Worm (Caenorhabditis elegans) whole organism, L1 larva: Measurements from ENCODE around the gene eri-3.

Experiments used
- C16A3.4 ChIP-seq: fragments of 150-350 bp; optimal IDR thresholded peaks from 2 replicates; lab custom pipeline; 2014; ENCODE audit warnings: missing biosample characterization, missing genetic modification characterization
- C34B4.2 ChIP-seq: sonication (generic microtip); optimal IDR thresholded peaks from 2 replicates; lab custom pipeline; 2017; ENCODE audit warnings: mild to moderate bottlenecking, missing genetic modification characterization, missing compliant biosample characterization
- aha-1 ChIP-seq: fragments of 150-350 bp; optimal IDR thresholded peaks from 2 replicates; lab custom pipeline; 2014; ENCODE audit warnings: missing biosample characterization, missing genetic modification characterization
- alr-1 ChIP-seq: fragments of 200-800 bp; sonication (Bioruptor generic); optimal IDR thresholded peaks from 2 replicates; lab custom pipeline; 2018; ENCODE audit warnings: borderline replicate concordance, mild to moderate bottlenecking, missing genetic modification characterization, missing compliant biosample characterization
- aly-2 ChIP-seq: fragments of 150-350 bp; optimal IDR thresholded peaks from 2 replicates; lab custom pipeline; 2014; ENCODE audit warnings: missing biosample characterization, missing genetic modification characterization
- ama-1 ChIP-seq: fragments of 150-350 bp; optimal IDR thresholded peaks from 2 replicates; lab custom pipeline; 2014
- ceh-63 ChIP-seq: fragments of 200-800 bp; sonication (Bioruptor generic); optimal IDR thresholded peaks from 2 replicates; lab custom pipeline; 2018; ENCODE audit warnings: mild to moderate bottlenecking, missing genetic modification characterization, missing compliant biosample characterization
- ceh-8 ChIP-seq: fragments of 200-800 bp; sonication (Bioruptor generic); optimal IDR thresholded peaks from 2 replicates; lab custom pipeline; 2018; ENCODE audit warnings: mild to moderate bottlenecking, missing genetic modification characterization, moderate library complexity, missing compliant biosample characterization
- ceh-88 ChIP-seq: fragments of 200-800 bp; sonication (Bioruptor generic); IDR thresholded peaks from 2 replicates; pipeline ENCODE4 v1.3.6; 2022; ENCODE audit warnings: missing genetic modification characterization, missing compliant biosample characterization
- dsc-1 ChIP-seq: sonication (generic microtip); optimal IDR thresholded peaks from 2 replicates; lab custom pipeline; 2016; ENCODE audit warnings: mild to moderate bottlenecking, missing genetic modification characterization, missing compliant biosample characterization
- efl-1 ChIP-seq, 4 experiments: fragments of 150-350 bp; optimal IDR thresholded peaks in 3 of 4; peaks in 1 of 4; 1 replicate in 1 of 4; 2 replicates in 3 of 4; lab custom pipeline; 2014; ENCODE audit warnings: missing biosample characterization in 2 of 4, missing genetic modification characterization in 2 of 4, missing genetic modification reagents in 2 of 4
- elt-2 ChIP-seq: sonication (generic microtip); optimal IDR thresholded peaks from 2 replicates; lab custom pipeline; 2016; ENCODE audit warnings: missing genetic modification characterization, mild to moderate bottlenecking, inconsistent platforms, missing compliant biosample characterization, missing genetic modification reagents
- ets-5 ChIP-seq: fragments of 200-800 bp; sonication (Bioruptor generic); IDR thresholded peaks from 2 replicates; pipeline ENCODE4 v1.3.6; 2022; ENCODE audit warnings: missing genetic modification characterization, missing compliant biosample characterization
- fkh-10 ChIP-seq: sonication (generic microtip); optimal IDR thresholded peaks from 2 replicates; lab custom pipeline; 2017; ENCODE audit warnings: missing biosample characterization, missing genetic modification reagents, missing genetic modification characterization
- grh-1 ChIP-seq: fragments of 200-800 bp; sonication (Bioruptor generic); IDR thresholded peaks from 2 replicates; pipeline ENCODE4 v1.3.6; 2022; ENCODE audit warnings: missing genetic modification reagents, missing genetic modification characterization, missing compliant biosample characterization
- hlh-17 ChIP-seq: fragments of 200-800 bp; sonication (Bioruptor generic); optimal IDR thresholded peaks from 2 replicates; lab custom pipeline; 2018; ENCODE audit warnings: missing genetic modification characterization, mild to moderate bottlenecking, missing compliant biosample characterization, moderate library complexity, borderline replicate concordance
- irx-1 ChIP-seq: sonication (generic microtip); optimal IDR thresholded peaks from 2 replicates; lab custom pipeline; 2016; ENCODE audit warnings: missing genetic modification characterization, missing compliant biosample characterization
- jun-1 ChIP-seq: fragments of 150-350 bp; optimal IDR thresholded peaks from 2 replicates; lab custom pipeline; 2014; ENCODE audit warnings: missing biosample characterization, missing genetic modification reagents, missing genetic modification characterization
- lin-39 ChIP-seq: fragments of 150-350 bp; optimal IDR thresholded peaks from 2 replicates; lab custom pipeline; 2014; ENCODE audit warnings: missing biosample characterization, missing genetic modification reagents, missing genetic modification characterization
- lir-3 ChIP-seq: sonication (generic microtip); optimal IDR thresholded peaks from 2 replicates; lab custom pipeline; 2016; ENCODE audit warnings: mild to moderate bottlenecking, missing genetic modification characterization, moderate library complexity, missing compliant biosample characterization; ENCODE audit not compliant: poor library complexity
- mab-9 ChIP-seq: fragments of 200-800 bp; sonication (Bioruptor generic); IDR thresholded peaks from 2 replicates; pipeline ENCODE4 v1.3.6; 2022; ENCODE audit warnings: missing genetic modification reagents, missing genetic modification characterization, missing compliant biosample characterization
- mdl-1 ChIP-seq, 2 experiments: fragments of 150-350 bp; optimal IDR thresholded peaks; 2 replicates each; lab custom pipeline; 2014 to 2017; ENCODE audit warnings: missing biosample characterization in 2 of 2, missing genetic modification characterization in 2 of 2, inconsistent platforms in 1 of 2
- nhr-12 ChIP-seq: sonication (generic microtip); optimal IDR thresholded peaks from 2 replicates; lab custom pipeline; 2017; ENCODE audit warnings: missing biosample characterization, missing genetic modification characterization
- nhr-20 ChIP-seq: sonication (generic microtip); optimal IDR thresholded peaks from 2 replicates; lab custom pipeline; 2016; ENCODE audit warnings: mild to moderate bottlenecking, missing genetic modification characterization, missing compliant biosample characterization
- nhr-28 ChIP-seq: fragments of 150-350 bp; optimal IDR thresholded peaks from 2 replicates; lab custom pipeline; 2014; ENCODE audit warnings: missing biosample characterization, missing genetic modification characterization
- nhr-47 ChIP-seq: sonication (generic microtip); optimal IDR thresholded peaks from 2 replicates; lab custom pipeline; 2016; ENCODE audit warnings: mild to moderate bottlenecking, missing genetic modification characterization, moderate library complexity, missing compliant biosample characterization
- nhr-71 ChIP-seq: sonication (generic microtip); optimal IDR thresholded peaks from 2 replicates; lab custom pipeline; 2016; ENCODE audit warnings: mild to moderate bottlenecking, missing genetic modification characterization, moderate library complexity, missing compliant biosample characterization
- nhr-85 ChIP-seq: sonication (generic microtip); peaks from one replicate; lab custom pipeline; 2016; ENCODE audit warnings: missing genetic modification characterization, inconsistent platforms, missing compliant biosample characterization
- pag-3 ChIP-seq: sonication (generic microtip); optimal IDR thresholded peaks from 2 replicates; lab custom pipeline; 2017; ENCODE audit warnings: missing genetic modification characterization, mild to moderate bottlenecking, missing compliant biosample characterization, antibody characterized with exemption, borderline replicate concordance; ENCODE audit not compliant: insufficient read depth
- pqm-1 ChIP-seq: sonication (generic microtip); optimal IDR thresholded peaks from 3 replicates; lab custom pipeline; 2017; ENCODE audit warnings: missing biosample characterization, missing genetic modification characterization
- rnt-1 ChIP-seq: sonication (generic microtip); optimal IDR thresholded peaks from 2 replicates; lab custom pipeline; 2016; ENCODE audit warnings: mild to moderate bottlenecking, missing genetic modification characterization, moderate library complexity, missing compliant biosample characterization
- snpc-4 ChIP-seq: fragments of 150-350 bp; optimal IDR thresholded peaks from 2 replicates; lab custom pipeline; 2014; ENCODE audit warnings: missing biosample characterization, missing genetic modification characterization
- sup-37 ChIP-seq: fragments of 200-800 bp; sonication (Bioruptor generic); optimal IDR thresholded peaks from 2 replicates; lab custom pipeline; 2018; ENCODE audit warnings: mild to moderate bottlenecking, missing genetic modification characterization, missing compliant biosample characterization
- unc-130 ChIP-seq: fragments of 150-350 bp; optimal IDR thresholded peaks from 2 replicates; lab custom pipeline; 2017; ENCODE audit warnings: missing biosample characterization, missing genetic modification characterization, inconsistent platforms
- unc-30 ChIP-seq: sonication (generic microtip); optimal IDR thresholded peaks from 2 replicates; lab custom pipeline; 2017; ENCODE audit warnings: missing biosample characterization, missing genetic modification characterization
- unc-98 ChIP-seq: fragments of 200-800 bp; sonication (Bioruptor generic); IDR thresholded peaks from 2 replicates; pipeline ENCODE4 v1.3.6; 2022; ENCODE audit warnings: missing genetic modification characterization, missing compliant biosample characterization

eri-3 gene

DNA sequence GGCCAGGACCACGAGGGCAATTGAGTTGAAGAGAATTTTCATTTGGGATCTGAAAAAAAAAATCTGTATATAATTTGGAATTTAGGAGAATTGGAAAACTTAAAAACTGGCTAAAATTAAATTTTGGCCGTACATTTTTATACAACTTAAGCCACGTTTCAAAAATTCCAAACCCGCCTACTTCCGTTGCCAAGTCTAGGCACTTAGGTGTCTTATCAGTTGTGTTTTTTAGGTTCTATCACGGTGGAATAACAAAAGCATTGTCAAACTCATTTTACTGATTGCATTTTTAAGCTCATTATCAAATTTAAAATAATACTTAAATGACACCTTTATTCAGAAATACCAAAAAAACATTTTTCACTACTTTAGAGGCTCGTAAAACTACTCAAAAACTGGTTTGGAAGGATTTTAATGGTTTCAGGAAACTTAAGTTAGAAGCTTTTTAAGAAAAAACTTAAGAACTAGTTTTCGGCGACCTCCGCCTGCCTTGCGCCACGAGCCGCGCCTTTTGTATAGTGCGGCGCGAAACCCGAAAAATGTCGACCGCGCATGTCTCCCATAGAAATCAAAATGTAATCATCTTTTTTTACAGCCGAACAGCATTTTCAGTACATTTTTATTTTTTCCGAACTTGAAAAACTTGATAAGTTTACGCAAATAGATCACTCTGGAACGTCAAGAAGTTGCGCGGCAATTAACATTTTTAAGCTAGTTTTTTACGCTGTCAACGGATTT lies 5.2 kb upstream of the eri-3 start, which contains the start of gene lips-13:
Gene lips-13 (minus strand): TSS at position 51 of the 738 bp plus-strand sequence.
- TF ChIP-seq nhr-28, result no peak
- TF ChIP-seq lin-39 (tag; lab: Kevin White, UChicago), result no peak
- no peak for TF ChIP-seq fkh-10 (GFP tag; lab: Kevin White, UChicago)
- TF ChIP-seq mdl-1 (tag; optimal IDR thresholded peaks at IDR 0.05; lab: Kevin White, UChicago), result no peak
- no peak for TF ChIP-seq rnt-1 (tag; lab: Kevin White, UChicago)
- no peak for TF ChIP-seq ceh-88 (GFP tag; lab: Robert Waterston, UW)
- no peak for TF ChIP-seq pqm-1 (tag; lab: Kevin White, UChicago)
- TF ChIP-seq snpc-4 (tag; lab: Kevin White, UChicago), result no peak
- no peak for TF ChIP-seq grh-1 (GFP tag; lab: Robert Waterston, UW)
- TF ChIP-seq nhr-12 (tag; lab: Kevin White, UChicago), result no peak
- TF ChIP-seq unc-98 (GFP tag; lab: Robert Waterston, UW), result no peak
- no peak for TF ChIP-seq nhr-20 (tag; lab: Kevin White, UChicago)

- no peak for TF ChIP-seq aly-2
- no peak for TF ChIP-seq sup-37 (GFP tag; lab: Kevin White, UChicago)
- no peak for TF ChIP-seq efl-1 (optimal IDR thresholded peaks at IDR 0.05; lab: Kevin White, UChicago)
- TF ChIP-seq efl-1 (GFP tag; optimal IDR thresholded peaks at IDR 0.05 in 1 of 2; lab: Kevin White, UChicago), result peak in 1 of 2 experiments; percentile 84
- TF ChIP-seq unc-130 (tag; lab: Kevin White, UChicago), result no peak
- TF ChIP-seq, all 84 proteins: peak for 1
Observed at ce11 chrII:1124757-1125156, 1.4 kb downstream of the eri-3 start.

ce11 chrII:1126472-1126871 lies 3.1 kb downstream of the eri-3 start:
- TF ChIP-seq grh-1 (GFP tag; lab: Robert Waterston, UW) (no peak), irx-1 (tag; lab: Kevin White, UChicago) (no peak), ama-1 (lab: Kevin White, UChicago) (no peak), lir-3 (tag; lab: Kevin White, UChicago) (no peak), C16A3.4 (no peak), nhr-47 (tag; lab: Kevin White, UChicago) (no peak), elt-2 (tag; lab: Kevin White, UChicago) (no peak)

- TF ChIP-seq unc-30 (tag; lab: Kevin White, UChicago), result no peak
- TF ChIP-seq nhr-85 (tag; lab: Kevin White, UChicago), result no peak
- TF ChIP-seq snpc-4 (tag; lab: Kevin White, UChicago), result no peak
- no peak for TF ChIP-seq ets-5
- TF ChIP-seq alr-1 (tag; lab: Kevin White, UChicago), result no peak
- no peak for TF ChIP-seq dsc-1 (tag; lab: Kevin White, UChicago)
- no peak for TF ChIP-seq unc-130 (tag; lab: Kevin White, UChicago)
- TF ChIP-seq ceh-8 (GFP tag; lab: Kevin White, UChicago), result no peak
- TF ChIP-seq nhr-71 (tag; lab: Kevin White, UChicago), result no peak
- TF ChIP-seq lin-39 (tag; lab: Kevin White, UChicago), result no peak
- TF ChIP-seq ceh-63 (GFP tag; lab: Kevin White, UChicago), result no peak
- TF ChIP-seq sup-37 (GFP tag; lab: Kevin White, UChicago), result no peak
- TF ChIP-seq jun-1 (tag; lab: Kevin White, UChicago), result no peak
- TF ChIP-seq mab-9 (GFP tag; lab: Robert Waterston, UW), result no peak
- no peak for TF ChIP-seq hlh-17 (GFP tag; lab: Kevin White, UChicago)
- TF ChIP-seq C34B4.2 (tag; lab: Kevin White, UChicago), result no peak
- TF ChIP-seq aha-1 (tag; lab: Kevin White, UChicago), result no peak
- no peak for TF ChIP-seq pag-3 (tag; lab: Kevin White, UChicago)
Observed at ce11 chrII:1127676-1128075, 4.3 kb downstream of the eri-3 start, which contains the start of gene taf-6.1. TSS of gene taf-6.1 (plus strand) at chrII:1127976.
